Fruit fly (Drosophila melanogaster): ENCODE results near the gene Hipk.

Gene Hipk

DNA sequence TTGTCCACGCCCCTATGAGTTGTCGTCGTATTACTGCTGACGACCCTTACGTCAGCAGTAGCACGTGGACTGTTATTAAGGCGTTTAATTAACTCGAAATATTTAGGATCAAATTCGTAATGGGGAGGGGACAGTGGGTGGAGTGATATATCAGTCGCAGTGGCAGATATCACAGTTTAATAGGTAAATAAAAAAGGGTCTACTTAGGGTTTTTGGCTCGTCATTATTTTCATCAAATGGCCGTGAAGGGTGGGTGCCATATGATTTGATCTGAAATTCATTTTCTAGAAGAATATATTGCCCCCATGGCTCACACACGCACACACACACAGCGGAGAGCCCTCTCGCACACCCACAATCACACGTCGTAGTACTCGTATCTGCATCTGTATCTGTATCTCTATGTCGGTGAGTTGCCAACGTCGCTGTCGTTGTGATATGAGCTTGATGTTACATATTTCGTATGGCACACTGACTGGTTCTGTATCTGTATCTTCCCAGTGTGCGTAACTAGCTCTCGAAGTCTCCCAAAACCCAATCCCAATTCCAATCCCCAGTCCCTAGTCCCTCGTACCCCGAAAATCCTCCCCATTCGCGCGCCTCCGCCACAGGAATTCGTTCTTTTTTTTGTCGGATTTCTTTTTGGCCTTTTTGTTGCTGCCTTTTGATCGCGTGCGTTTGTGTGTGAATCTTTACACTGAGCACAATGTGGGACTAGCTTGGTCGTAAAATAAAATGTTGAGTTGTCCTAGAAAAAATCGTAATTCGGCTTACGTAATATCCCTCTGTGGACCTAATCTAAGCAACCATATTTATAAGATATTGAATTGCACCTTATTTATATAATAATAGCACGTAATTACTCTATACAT lies 83.9 kb downstream of the Hipk start (continued):
- no peak for TF ChIP-seq Asciz (GFP tag; optimal IDR thresholded peaks at IDR 0.05)
- peak; percentile 46 for TF ChIP-seq Dbx (GFP tag; IDR thresholded peaks at IDR 0.05)
- peak; percentile 52 for TF ChIP-seq bcd (GFP tag; optimal IDR thresholded peaks at IDR 0.05)
- TF ChIP-seq CG18619 (GFP tag; optimal IDR thresholded peaks at IDR 0.05): peak; percentile 35

DNA sequence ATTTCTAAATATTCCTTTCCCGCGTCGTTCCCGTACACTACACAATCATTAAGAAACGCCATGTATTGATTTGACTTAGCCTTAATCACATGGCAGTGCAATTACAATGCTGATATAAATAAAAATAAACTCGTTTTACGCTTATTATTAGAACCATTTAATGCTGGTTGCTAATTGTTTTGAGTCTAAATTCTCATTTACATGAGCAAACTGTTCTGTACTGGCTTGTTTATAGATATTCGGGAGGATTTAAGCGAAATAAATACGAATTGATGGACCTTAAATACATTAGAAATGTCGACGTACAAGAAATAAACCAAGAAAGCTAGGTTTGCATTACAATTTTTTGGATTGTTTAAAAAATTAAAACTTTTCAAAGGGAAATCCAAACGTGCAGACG lies 84.5 kb downstream of the Hipk start:
- TF ChIP-seq CG13775 (GFP tag; optimal IDR thresholded peaks at IDR 0.05) (peak; percentile 8), cad (GFP tag; optimal IDR thresholded peaks at IDR 0.05) (no peak), CG7987 (GFP tag; optimal IDR thresholded peaks at IDR 0.05) (no peak), sob (GFP tag; IDR thresholded peaks at IDR 0.05) (no peak), eve (GFP tag; optimal IDR thresholded peaks at IDR 0.05) (peak in 1 of 2 experiments; percentile 77), sens-2 (GFP tag; IDR thresholded peaks at IDR 0.05) (no peak), Stat92E (GFP tag; optimal IDR thresholded peaks at IDR 0.05) (no peak), pnt (GFP tag; optimal IDR thresholded peaks at IDR 0.05) (no peak), CG9215 (GFP tag; IDR thresholded peaks at IDR 0.05) (no peak), dpn (GFP tag; optimal IDR thresholded peaks at IDR 0.05) (no peak), CG7357 (GFP tag; IDR thresholded peaks at IDR 0.05) (no peak), CG17568 (GFP tag; optimal IDR thresholded peaks at IDR 0.05) (no peak), peb (GFP tag; IDR thresholded peaks at IDR 0.05) (no peak), Ets65A (GFP tag) (no peak), CG9437 (GFP tag; optimal IDR thresholded peaks at IDR 0.05) (peak; percentile 66), CG14710 (tag; optimal IDR thresholded peaks at IDR 0.05) (no peak), vnd (GFP tag; IDR thresholded peaks at IDR 0.05; ENCODE audit: partially characterized antibody) (no peak), CG12744 (GFP tag; optimal IDR thresholded peaks at IDR 0.05) (no peak), CG32772 (GFP tag; IDR thresholded peaks at IDR 0.05) (no peak), psq (GFP tag; optimal IDR thresholded peaks at IDR 0.05) (no peak), mld (GFP tag; IDR thresholded peaks at IDR 0.05; ENCODE audit: partially characterized antibody) (no peak), CG17361 (GFP tag; IDR thresholded peaks at IDR 0.05) (peak; percentile 43; the same call in 1 of the 3 replicates), ttk (GFP tag; IDR thresholded peaks at IDR 0.05) (no peak), H15 (GFP tag; IDR thresholded peaks at IDR 0.05) (0 out of 3 replicates have a peak, but pooled peaks have one; percentile 1), nau (GFP tag; optimal IDR thresholded peaks at IDR 0.05) (no peak), Tbp (GFP tag; optimal IDR thresholded peaks at IDR 0.05) (no peak), CG31224 (GFP tag; IDR thresholded peaks at IDR 0.05) (no peak), CG10274 (GFP tag; optimal IDR thresholded peaks at IDR 0.05) (no peak), CG6689 (GFP tag; IDR thresholded peaks at IDR 0.05) (no peak), p53 (GFP tag; optimal IDR thresholded peaks at IDR 0.05) (no peak), Atf6 (GFP tag; IDR thresholded peaks at IDR 0.05) (no peak), CG6854 (GFP tag; optimal IDR thresholded peaks at IDR 0.05) (no peak), stc (GFP tag; IDR thresholded peaks at IDR 0.05) (no peak), CG30403 (GFP tag; optimal IDR thresholded peaks at IDR 0.05) (peak; percentile 11), CG7372 (GFP tag; IDR thresholded peaks at IDR 0.05) (no peak), esg (GFP tag; conservative IDR thresholded peaks at IDR 0.05) (no peak), fd102C (GFP tag; optimal IDR thresholded peaks at IDR 0.05) (no peak), Hr78 (GFP tag; optimal IDR thresholded peaks at IDR 0.05) (no peak), HLH3B (GFP tag; IDR thresholded peaks at IDR 0.05) (no peak), CG9932 (GFP tag; IDR thresholded peaks at IDR 0.05) (no peak), ato (GFP tag; IDR thresholded peaks at IDR 0.05; ENCODE audit: partially characterized antibody) (no peak), CG31441 (GFP tag; IDR thresholded peaks at IDR 0.05) (no peak), CG16863 (GFP tag; optimal IDR thresholded peaks at IDR 0.05) (no peak), CG18619 (GFP tag; optimal IDR thresholded peaks at IDR 0.05) (peak; percentile 15), bbx (GFP tag; IDR thresholded peaks at IDR 0.05; ENCODE audit: partially characterized antibody) (no peak)

Measured in whole organism, embryonic.